Worm (Caenorhabditis elegans) whole organism, L1 larva: Measurements from ENCODE around the gene idpb-5.

Source experiments
- C04F5.9 ChIP-seq: sonication (generic microtip); optimal IDR thresholded peaks from 2 replicates; lab custom pipeline; 2016; ENCODE audit warnings: missing genetic modification characterization, missing compliant biosample characterization
- aha-1 ChIP-seq: fragments of 150-350 bp; optimal IDR thresholded peaks from 2 replicates; lab custom pipeline; 2014; ENCODE audit warnings: missing biosample characterization, missing genetic modification characterization
- aly-2 ChIP-seq: fragments of 150-350 bp; optimal IDR thresholded peaks from 2 replicates; lab custom pipeline; 2014; ENCODE audit warnings: missing biosample characterization, missing genetic modification characterization
- ceh-8 ChIP-seq: fragments of 200-800 bp; sonication (Bioruptor generic); optimal IDR thresholded peaks from 2 replicates; lab custom pipeline; 2018; ENCODE audit warnings: mild to moderate bottlenecking, missing genetic modification characterization, moderate library complexity, missing compliant biosample characterization
- ceh-82 ChIP-seq, 3 experiments: fragments of 150-350 bp in 1 of 3; sonication (generic microtip) in 2 of 3; optimal IDR thresholded peaks; 2 replicates each; lab custom pipeline; 2014 to 2017; ENCODE audit warnings: missing biosample characterization in 3 of 3, missing genetic modification characterization in 3 of 3
- ceh-88 ChIP-seq: fragments of 200-800 bp; sonication (Bioruptor generic); IDR thresholded peaks from 2 replicates; pipeline ENCODE4 v1.3.6; 2022; ENCODE audit warnings: missing genetic modification characterization, missing compliant biosample characterization
- ceh-90 ChIP-seq: sonication (generic microtip); optimal IDR thresholded peaks from 2 replicates; lab custom pipeline; 2016; ENCODE audit warnings: missing genetic modification characterization, missing compliant biosample characterization
- dsc-1 ChIP-seq: sonication (generic microtip); optimal IDR thresholded peaks from 2 replicates; lab custom pipeline; 2016; ENCODE audit warnings: mild to moderate bottlenecking, missing genetic modification characterization, missing compliant biosample characterization
- efl-1 ChIP-seq, 4 experiments: fragments of 150-350 bp; optimal IDR thresholded peaks in 3 of 4; peaks in 1 of 4; 1 replicate in 1 of 4; 2 replicates in 3 of 4; lab custom pipeline; 2014; ENCODE audit warnings: missing biosample characterization in 2 of 4, missing genetic modification characterization in 2 of 4, missing genetic modification reagents in 2 of 4
- fkh-10 ChIP-seq: sonication (generic microtip); optimal IDR thresholded peaks from 2 replicates; lab custom pipeline; 2017; ENCODE audit warnings: missing biosample characterization, missing genetic modification reagents, missing genetic modification characterization
- fos-1 ChIP-seq: fragments of 150-350 bp; optimal IDR thresholded peaks from 2 replicates; lab custom pipeline; 2014; ENCODE audit warnings: missing biosample characterization, missing genetic modification characterization
- grh-1 ChIP-seq: fragments of 200-800 bp; sonication (Bioruptor generic); IDR thresholded peaks from 2 replicates; pipeline ENCODE4 v1.3.6; 2022; ENCODE audit warnings: missing genetic modification reagents, missing genetic modification characterization, missing compliant biosample characterization
- hlh-4 ChIP-seq: sonication (generic microtip); optimal IDR thresholded peaks from 2 replicates; lab custom pipeline; 2016; ENCODE audit warnings: mild to moderate bottlenecking, missing genetic modification characterization, missing compliant biosample characterization
- irx-1 ChIP-seq: sonication (generic microtip); optimal IDR thresholded peaks from 2 replicates; lab custom pipeline; 2016; ENCODE audit warnings: missing genetic modification characterization, missing compliant biosample characterization
- isw-1 ChIP-seq: fragments of 200-800 bp; sonication (Bioruptor generic); IDR thresholded peaks from 2 replicates; pipeline ENCODE4 v1.3.6; 2022; ENCODE audit warnings: missing genetic modification characterization, missing compliant biosample characterization
- jun-1 ChIP-seq: fragments of 150-350 bp; optimal IDR thresholded peaks from 2 replicates; lab custom pipeline; 2014; ENCODE audit warnings: missing biosample characterization, missing genetic modification reagents, missing genetic modification characterization
- lin-13 ChIP-seq: fragments of 150-350 bp; optimal IDR thresholded peaks from 2 replicates; lab custom pipeline; 2014; ENCODE audit warnings: missing biosample characterization, missing genetic modification reagents, missing genetic modification characterization
- lin-14 ChIP-seq: fragments of 200-800 bp; sonication (Bioruptor generic); optimal IDR thresholded peaks from 2 replicates; lab custom pipeline; 2018; ENCODE audit warnings: mild to moderate bottlenecking, missing genetic modification characterization, moderate library complexity, missing compliant biosample characterization
- lin-35 ChIP-seq, 2 experiments: fragments of 150-350 bp; optimal IDR thresholded peaks; 2 replicates each; lab custom pipeline; 2014; ENCODE audit warnings: missing biosample characterization in 2 of 2, missing genetic modification characterization in 2 of 2, missing genetic modification reagents in 2 of 2
- lsy-2 ChIP-seq, 2 experiments: fragments of 150-350 bp; optimal IDR thresholded peaks; 2 replicates each; lab custom pipeline; 2014; ENCODE audit warnings: missing biosample characterization in 2 of 2, missing genetic modification characterization in 2 of 2
- mep-1 ChIP-seq: fragments of 150-350 bp; optimal IDR thresholded peaks from 2 replicates; lab custom pipeline; 2014; ENCODE audit warnings: missing biosample characterization, missing genetic modification characterization
- nhr-12 ChIP-seq: sonication (generic microtip); optimal IDR thresholded peaks from 2 replicates; lab custom pipeline; 2017; ENCODE audit warnings: missing biosample characterization, missing genetic modification characterization
- nhr-19 ChIP-seq: fragments of 200-800 bp; sonication (Bioruptor generic); conservative IDR thresholded peaks from 2 replicates; pipeline ENCODE4 v1.3.6; 2022; ENCODE audit warnings: missing genetic modification characterization, missing compliant biosample characterization
- nhr-20 ChIP-seq: sonication (generic microtip); optimal IDR thresholded peaks from 2 replicates; lab custom pipeline; 2016; ENCODE audit warnings: mild to moderate bottlenecking, missing genetic modification characterization, missing compliant biosample characterization
- nhr-237 ChIP-seq: fragments of 150-350 bp; optimal IDR thresholded peaks from 2 replicates; lab custom pipeline; 2014; ENCODE audit warnings: missing biosample characterization, missing genetic modification characterization
- nhr-71 ChIP-seq: sonication (generic microtip); optimal IDR thresholded peaks from 2 replicates; lab custom pipeline; 2016; ENCODE audit warnings: mild to moderate bottlenecking, missing genetic modification characterization, moderate library complexity, missing compliant biosample characterization
- nhr-84 ChIP-seq: sonication (generic microtip); optimal IDR thresholded peaks from 2 replicates; lab custom pipeline; 2017; ENCODE audit warnings: missing biosample characterization, missing genetic modification characterization
- nhr-85 ChIP-seq: sonication (generic microtip); peaks from one replicate; lab custom pipeline; 2016; ENCODE audit warnings: missing genetic modification characterization, inconsistent platforms, missing compliant biosample characterization
- nhr-90 ChIP-seq: sonication (generic microtip); optimal IDR thresholded peaks from 2 replicates; lab custom pipeline; 2016; ENCODE audit warnings: mild to moderate bottlenecking, missing genetic modification characterization, missing compliant biosample characterization; ENCODE audit not compliant: poor library complexity
- pag-3 ChIP-seq: sonication (generic microtip); optimal IDR thresholded peaks from 2 replicates; lab custom pipeline; 2017; ENCODE audit warnings: missing genetic modification characterization, mild to moderate bottlenecking, missing compliant biosample characterization, antibody characterized with exemption, borderline replicate concordance; ENCODE audit not compliant: insufficient read depth
- skn-1 ChIP-seq: fragments of 150-350 bp; optimal IDR thresholded peaks from 2 replicates; lab custom pipeline; 2014; ENCODE audit warnings: missing biosample characterization, missing genetic modification characterization
- snpc-4 ChIP-seq: fragments of 150-350 bp; optimal IDR thresholded peaks from 2 replicates; lab custom pipeline; 2014; ENCODE audit warnings: missing biosample characterization, missing genetic modification characterization
- snu-23 ChIP-seq: sonication (generic microtip); optimal IDR thresholded peaks from 2 replicates; lab custom pipeline; 2016; ENCODE audit warnings: missing genetic modification characterization, missing compliant biosample characterization
- sox-4 ChIP-seq: sonication (generic microtip); optimal IDR thresholded peaks from 2 replicates; lab custom pipeline; 2016; ENCODE audit warnings: missing genetic modification characterization, missing compliant biosample characterization
- swsn-7 ChIP-seq: sonication (generic microtip); optimal IDR thresholded peaks from 2 replicates; lab custom pipeline; 2016; ENCODE audit warnings: missing genetic modification characterization, missing compliant biosample characterization
- unc-130 ChIP-seq: fragments of 150-350 bp; optimal IDR thresholded peaks from 2 replicates; lab custom pipeline; 2017; ENCODE audit warnings: missing biosample characterization, missing genetic modification characterization, inconsistent platforms
- unc-30 ChIP-seq: sonication (generic microtip); optimal IDR thresholded peaks from 2 replicates; lab custom pipeline; 2017; ENCODE audit warnings: missing biosample characterization, missing genetic modification characterization
- unc-62 ChIP-seq: fragments of 150-350 bp; optimal IDR thresholded peaks from 2 replicates; lab custom pipeline; 2014; ENCODE audit warnings: missing biosample characterization, missing genetic modification reagents, missing genetic modification characterization
- unc-86 ChIP-seq: sonication (generic microtip); optimal IDR thresholded peaks from 2 replicates; lab custom pipeline; 2016; ENCODE audit warnings: missing genetic modification characterization, missing compliant biosample characterization
- zag-1 ChIP-seq: fragments of 150-350 bp; optimal IDR thresholded peaks from 2 replicates; lab custom pipeline; 2014; ENCODE audit warnings: missing biosample characterization, missing genetic modification characterization
- ztf-4 ChIP-seq: fragments of 150-350 bp; optimal IDR thresholded peaks from 2 replicates; lab custom pipeline; 2014; ENCODE audit warnings: missing biosample characterization, missing genetic modification characterization

The idpb-5 gene

ce11 chrV:11854905-11855304 lies 15.6 kb downstream of the idpb-5 start (continued):
- no peak for TF ChIP-seq ceh-82 (tag; optimal IDR thresholded peaks at IDR 0.05; lab: Kevin White, UChicago)
- peak; percentile 64 for TF ChIP-seq nhr-71 (tag; lab: Kevin White, UChicago)

- no peak for TF ChIP-seq fkh-10 (GFP tag; lab: Kevin White, UChicago)
- TF ChIP-seq grh-1 (GFP tag; lab: Robert Waterston, UW) = no peak
- TF ChIP-seq ceh-88 (GFP tag; lab: Robert Waterston, UW) = no peak
- no peak for TF ChIP-seq aha-1 (tag; lab: Kevin White, UChicago)
- no peak for TF ChIP-seq skn-1 (tag; lab: Kevin White, UChicago)
- TF ChIP-seq ceh-90 = no peak
- no peak for TF ChIP-seq swsn-7 (tag; lab: Kevin White, UChicago)
- TF ChIP-seq hlh-4 (tag; lab: Kevin White, UChicago) = no peak
- no peak for TF ChIP-seq lin-13 (GFP tag; lab: Kevin White, UChicago)
- no peak for TF ChIP-seq isw-1 (GFP tag; lab: Robert Waterston, UW)
- no peak for TF ChIP-seq nhr-90
Measured at ce11 chrV:11856022-11856421, 16.7 kb downstream of the idpb-5 start.

- TF ChIP-seq hlh-4 (tag; lab: Kevin White, UChicago) = no peak
- TF ChIP-seq nhr-20 (tag; lab: Kevin White, UChicago) = no peak
- TF ChIP-seq efl-1 (optimal IDR thresholded peaks at IDR 0.05; lab: Kevin White, UChicago) = no peak
- TF ChIP-seq efl-1 (GFP tag; optimal IDR thresholded peaks at IDR 0.05 in 1 of 2; lab: Kevin White, UChicago) = peak in 1 of 2 experiments; percentile 38
- TF ChIP-seq, all 84 proteins: peak for 1
Measured at ce11 chrV:11857756-11858155, 18.4 kb downstream of the idpb-5 start.

- TF ChIP-seq lin-14 (GFP tag; lab: Kevin White, UChicago) (peak; percentile 45), nhr-20 (tag; lab: Kevin White, UChicago) (peak; percentile 39), nhr-71 (tag; lab: Kevin White, UChicago) (peak; percentile 11), efl-1 (optimal IDR thresholded peaks at IDR 0.05; lab: Kevin White, UChicago) (no peak), efl-1 (GFP tag; optimal IDR thresholded peaks at IDR 0.05 in 1 of 2; lab: Kevin White, UChicago) (peak in 1 of 2 experiments; percentile 12), C04F5.9 (tag; lab: Kevin White, UChicago) (no peak), nhr-19 (GFP tag; lab: Robert Waterston, UW) (peak; percentile 32; the same call in 1 of the 2 replicates), lin-35 (GFP tag; optimal IDR thresholded peaks at IDR 0.05; lab: Kevin White, UChicago) (peak in 1 of 2 experiments; percentile 19), mep-1 (tag; lab: Kevin White, UChicago) (peak; percentile 23), snu-23 (peak; percentile 23), aha-1 (tag; lab: Kevin White, UChicago) (no peak), nhr-85 (tag; lab: Kevin White, UChicago) (peak; percentile 64), lsy-2 (tag; optimal IDR thresholded peaks at IDR 0.05; lab: Kevin White, UChicago) (peak in 1 of 2 experiments; percentile 16), nhr-12 (no peak), unc-130 (tag; lab: Kevin White, UChicago) (peak; percentile 3), sox-4 (tag; lab: Kevin White, UChicago) (no peak)
Measured at ce11 chrV:11858299-11858698, 19.0 kb downstream of the idpb-5 start.

ce11 chrV:11859082-11859858 lies 19.9 kb downstream of the idpb-5 start:
- TF ChIP-seq snpc-4 (tag; lab: Kevin White, UChicago) (no peak), mep-1 (tag; lab: Kevin White, UChicago) (no peak), jun-1 (peak; percentile 48), isw-1 (GFP tag; lab: Robert Waterston, UW) (no peak), nhr-12 (no peak), pag-3 (tag; lab: Kevin White, UChicago) (no peak), swsn-7 (tag; lab: Kevin White, UChicago) (no peak), ceh-88 (GFP tag; lab: Robert Waterston, UW) (no peak), aly-2 (tag; lab: Kevin White, UChicago) (no peak), nhr-19 (GFP tag; lab: Robert Waterston, UW) (peak; percentile 36; the same call in 1 of the 2 replicates), dsc-1 (tag; lab: Kevin White, UChicago) (no peak), unc-62 (GFP tag; lab: Kevin White, UChicago) (no peak), unc-30 (tag; lab: Kevin White, UChicago) (no peak), unc-86 (tag; lab: Kevin White, UChicago) (no peak), irx-1 (tag; lab: Kevin White, UChicago) (no peak), nhr-71 (tag; lab: Kevin White, UChicago) (peak; percentile 62), ztf-4 (tag; lab: Kevin White, UChicago) (no peak), nhr-84 (tag; lab: Kevin White, UChicago) (no peak), ceh-8 (GFP tag; lab: Kevin White, UChicago) (no peak), lin-13 (GFP tag; lab: Kevin White, UChicago) (no peak), zag-1 (no peak), nhr-237 (no peak), fos-1 (tag; lab: Kevin White, UChicago) (no peak), lin-35 (GFP tag; optimal IDR thresholded peaks at IDR 0.05; lab: Kevin White, UChicago) (peak in 1 of 2 experiments; percentile 38)
